Worm (Caenorhabditis elegans) whole organism, midembryonic: Measurements from ENCODE around the gene his-38.

Experiments used
- T22C8.4 ChIP-seq: fragments of 200-800 bp; sonication (Bioruptor generic); IDR thresholded peaks from 2 replicates; pipeline ENCODE4 v1.3.6; 2022; ENCODE audit warnings: missing genetic modification characterization, missing compliant biosample characterization
- cog-1 ChIP-seq: sonication (generic microtip); optimal IDR thresholded peaks from 2 replicates; lab custom pipeline; 2016; ENCODE audit warnings: missing genetic modification characterization, missing compliant biosample characterization
- flt-1 ChIP-seq: fragments of 200-800 bp; sonication (Bioruptor generic); IDR thresholded peaks from 2 replicates; pipeline ENCODE4 v1.3.6; 2022; ENCODE audit warnings: missing genetic modification characterization, missing compliant biosample characterization
- klf-2 ChIP-seq: fragments of 200-800 bp; sonication (Bioruptor generic); conservative IDR thresholded peaks from 2 replicates; pipeline ENCODE4 v1.3.6; 2022; ENCODE audit warnings: missing genetic modification reagents, missing genetic modification characterization, missing compliant biosample characterization
- med-1 ChIP-seq: sonication (generic microtip); optimal IDR thresholded peaks from 2 replicates; lab custom pipeline; 2017; ENCODE audit warnings: missing genetic modification characterization, mild to moderate bottlenecking, missing compliant biosample characterization, antibody characterized with exemption, missing genetic modification reagents; ENCODE audit not compliant: insufficient read depth
- ref-1 ChIP-seq: fragments of 200-800 bp; sonication (Bioruptor generic); conservative IDR thresholded peaks from 2 replicates; pipeline ENCODE4 v1.3.6; 2022; ENCODE audit warnings: missing genetic modification reagents, missing genetic modification characterization, missing compliant biosample characterization
- tab-1 ChIP-seq: fragments of 200-800 bp; sonication (Bioruptor generic); IDR thresholded peaks from 2 replicates; pipeline ENCODE4 v1.3.6; 2022; ENCODE audit warnings: missing genetic modification characterization, missing compliant biosample characterization
- ztf-23 ChIP-seq: fragments of 200-800 bp; sonication (Bioruptor generic); IDR thresholded peaks from 2 replicates; pipeline ENCODE4 v1.3.6; 2022; ENCODE audit warnings: missing genetic modification reagents, missing genetic modification characterization, missing compliant biosample characterization
- ztf-29 ChIP-seq: fragments of 200-800 bp; sonication (Bioruptor generic); IDR thresholded peaks from 2 replicates; pipeline ENCODE4 v1.3.6; 2022; ENCODE audit warnings: missing genetic modification reagents, missing genetic modification characterization, missing compliant biosample characterization

Gene his-38

DNA sequence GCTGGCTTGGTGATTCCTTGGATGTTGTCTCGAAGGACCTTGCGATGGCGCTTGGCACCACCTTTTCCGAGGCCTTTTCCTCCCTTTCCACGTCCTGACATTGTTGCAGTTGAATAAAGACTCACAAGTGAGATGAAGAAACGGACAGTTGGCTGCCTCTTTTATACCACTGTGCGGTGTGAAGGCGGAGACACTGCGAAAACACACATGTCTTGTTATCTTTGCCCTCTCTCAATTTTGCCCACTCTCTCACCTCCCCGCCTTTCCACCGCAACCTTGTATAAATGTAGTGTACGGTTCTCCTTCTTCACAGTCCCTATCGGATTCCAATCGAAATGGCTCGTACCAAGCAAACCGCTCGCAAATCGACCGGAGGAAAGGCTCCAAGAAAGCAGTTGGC is at the start of gene his-38, which contains the start of gene his-40:
Gene his-38 (minus strand): TSS at position 101 of the 400 bp plus-strand sequence.
Gene his-40 (plus strand): TSS at position 336 of the 400 bp plus-strand sequence.
- TF ChIP-seq ref-1 (GFP tag; lab: Robert Waterston, UW) (no peak), flt-1 (GFP tag; lab: Robert Waterston, UW) (peak; percentile 67; the same call in 1 of the 2 replicates)

DNA sequence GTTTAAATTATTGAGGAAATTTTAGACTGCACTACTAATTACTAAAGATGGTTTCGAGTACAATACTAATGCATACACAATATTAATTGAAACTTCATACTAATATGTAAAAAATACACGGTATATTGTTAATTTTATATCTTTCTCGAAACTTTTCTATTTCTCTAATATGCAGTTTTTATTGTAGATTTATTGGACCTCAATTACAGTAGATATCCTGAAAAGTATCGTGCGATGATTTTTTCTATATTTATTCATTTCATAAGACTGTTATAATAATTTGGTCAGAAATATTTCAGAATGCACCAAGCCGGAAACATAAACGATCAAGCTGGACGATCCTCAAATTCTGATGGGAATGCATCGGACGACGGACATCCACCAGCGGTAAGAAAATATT is 34.1 kb upstream of the his-38 start, which contains the start of gene C07D8.5:
Gene C07D8.5 (plus strand): TSS at position 301 of the 400 bp plus-strand sequence.
- TF ChIP-seq med-1 (GFP tag; lab: Kevin White, UChicago), result no peak
- no peak for TF ChIP-seq ztf-23 (GFP tag; lab: Robert Waterston, UW)
- no peak for TF ChIP-seq klf-2 (GFP tag; lab: Robert Waterston, UW)
- TF ChIP-seq flt-1 (GFP tag; lab: Robert Waterston, UW), result no peak

DNA sequence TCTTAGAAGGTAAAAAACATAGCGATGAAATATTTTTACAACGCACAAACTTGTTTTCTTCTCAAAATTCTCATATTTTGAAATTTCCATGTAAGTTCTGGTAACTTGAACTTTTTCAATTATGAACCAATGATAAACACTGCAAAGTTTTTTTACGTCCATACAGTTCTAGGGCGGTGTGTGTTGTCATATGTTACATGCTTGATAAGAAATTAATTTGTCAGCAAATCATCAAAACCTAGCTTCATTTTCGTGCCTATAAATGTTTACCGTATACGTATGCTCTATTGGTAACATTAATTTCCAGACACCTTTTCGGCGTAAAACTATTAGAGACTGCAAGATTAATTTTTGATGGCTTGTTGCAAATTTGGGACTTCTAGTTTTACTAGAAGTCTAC is 33.5 kb upstream of the his-38 start:
- TF ChIP-seq T22C8.4 (GFP tag; lab: Robert Waterston, UW) (no peak), cog-1 (tag; lab: Kevin White, UChicago) (no peak), klf-2 (GFP tag; lab: Robert Waterston, UW) (no peak), ztf-23 (GFP tag; lab: Robert Waterston, UW) (no peak), med-1 (GFP tag; lab: Kevin White, UChicago) (no peak), ztf-29 (no peak), tab-1 (GFP tag; lab: Robert Waterston, UW) (no peak), flt-1 (GFP tag; lab: Robert Waterston, UW) (no peak), ref-1 (GFP tag; lab: Robert Waterston, UW) (no peak)

DNA sequence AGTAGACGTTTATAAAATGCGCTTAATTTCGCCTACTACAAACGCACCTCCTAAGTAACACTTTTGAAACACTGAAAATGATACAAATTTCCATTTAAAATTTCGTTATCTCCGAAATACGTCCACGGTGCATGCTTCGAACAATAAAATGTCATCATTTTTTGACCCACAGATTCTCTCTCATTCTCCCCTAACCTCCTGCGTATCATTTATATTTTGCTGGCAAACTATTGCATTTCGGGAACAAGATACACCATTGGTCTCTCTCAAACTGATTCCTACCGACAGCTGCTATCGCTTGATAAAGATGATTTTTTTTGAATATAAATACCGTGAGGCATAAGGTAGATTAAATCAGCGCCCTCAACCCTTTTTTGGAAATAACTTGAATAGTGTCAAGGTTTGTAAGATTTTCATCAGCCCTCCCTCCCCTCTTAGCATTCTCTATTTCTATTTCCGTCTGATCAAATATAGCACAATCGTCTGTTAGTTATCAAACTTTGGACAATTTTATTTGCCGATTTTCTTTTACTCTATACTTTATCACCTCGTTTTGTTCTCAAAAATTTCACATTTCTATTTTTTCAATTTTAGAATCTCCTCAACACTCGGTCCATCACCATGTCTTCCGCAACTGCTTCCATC is 31.4 kb upstream of the his-38 start, which contains the start of gene C07D8.6:
Gene C07D8.6 (plus strand): TSS at position 595 of the 645 bp plus-strand sequence.
- TF ChIP-seq cog-1 (tag; lab: Kevin White, UChicago), result no peak
- TF ChIP-seq med-1 (GFP tag; lab: Kevin White, UChicago), result no peak
- no peak for TF ChIP-seq ztf-29
- TF ChIP-seq ref-1 (GFP tag; lab: Robert Waterston, UW), result no peak

DNA sequence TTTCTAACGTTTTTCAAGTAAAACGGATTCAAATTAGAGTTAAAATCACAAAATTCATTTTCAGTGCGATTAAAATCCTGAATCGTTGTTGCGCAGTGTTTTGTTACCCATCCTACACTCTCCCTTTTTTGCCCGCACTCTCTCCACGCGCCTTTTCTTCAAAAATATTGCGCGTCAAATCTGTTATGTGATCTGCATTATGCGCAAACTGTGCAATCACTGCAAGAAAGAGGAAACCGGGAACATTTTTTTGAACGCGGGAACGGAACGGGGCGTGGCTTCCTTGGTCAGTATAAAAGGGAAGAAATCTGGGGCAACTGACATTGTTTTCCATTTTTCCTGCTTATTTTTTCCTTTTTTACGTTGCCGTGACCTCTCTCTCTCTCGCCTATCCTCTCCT is 30.7 kb upstream of the his-38 start:
- TF ChIP-seq tab-1 (GFP tag; lab: Robert Waterston, UW), result no peak
- TF ChIP-seq cog-1 (tag; lab: Kevin White, UChicago), result no peak
- no peak for TF ChIP-seq med-1 (GFP tag; lab: Kevin White, UChicago)
- no peak for TF ChIP-seq klf-2 (GFP tag; lab: Robert Waterston, UW)
- no peak for TF ChIP-seq T22C8.4 (GFP tag; lab: Robert Waterston, UW)
- no peak for TF ChIP-seq ref-1 (GFP tag; lab: Robert Waterston, UW)
- TF ChIP-seq ztf-23 (GFP tag; lab: Robert Waterston, UW), result no peak
- TF ChIP-seq ztf-29, result no peak
- TF ChIP-seq flt-1 (GFP tag; lab: Robert Waterston, UW), result no peak

DNA sequence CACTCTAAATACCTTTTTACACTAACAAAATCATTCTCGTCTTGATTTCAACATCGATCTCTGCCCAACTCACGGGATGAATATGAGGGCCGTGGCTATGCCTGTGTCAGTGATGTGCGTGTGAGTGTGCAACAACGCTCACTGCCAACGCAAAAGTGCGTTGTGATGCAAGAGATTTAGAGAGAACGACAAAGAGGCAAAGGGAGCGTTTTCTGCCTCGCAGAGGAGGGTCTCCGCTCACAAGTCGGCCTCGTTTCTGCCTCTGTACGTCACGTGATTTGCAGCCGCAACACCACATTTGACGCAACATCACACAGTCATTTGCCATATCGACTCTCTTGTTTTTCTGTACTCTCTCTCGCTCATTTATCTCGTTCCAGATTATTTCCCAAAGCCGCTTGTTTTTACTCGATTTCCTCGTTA is 24.6 kb upstream of the his-38 start, which contains the start of gene epg-7:
Gene epg-7 (plus strand): TSS at position 413 of the 423 bp plus-strand sequence.
- TF ChIP-seq cog-1 (tag; lab: Kevin White, UChicago), result peak; percentile 73
- TF ChIP-seq med-1 (GFP tag; lab: Kevin White, UChicago), result no peak
- TF ChIP-seq ref-1 (GFP tag; lab: Robert Waterston, UW), result no peak
- TF ChIP-seq tab-1 (GFP tag; lab: Robert Waterston, UW), result no peak
- TF ChIP-seq ztf-23 (GFP tag; lab: Robert Waterston, UW), result peak; percentile 59
- TF ChIP-seq ztf-29, result no peak
- no peak for TF ChIP-seq flt-1 (GFP tag; lab: Robert Waterston, UW)
- no peak for TF ChIP-seq T22C8.4 (GFP tag; lab: Robert Waterston, UW)
- no peak for TF ChIP-seq klf-2 (GFP tag; lab: Robert Waterston, UW)

DNA sequence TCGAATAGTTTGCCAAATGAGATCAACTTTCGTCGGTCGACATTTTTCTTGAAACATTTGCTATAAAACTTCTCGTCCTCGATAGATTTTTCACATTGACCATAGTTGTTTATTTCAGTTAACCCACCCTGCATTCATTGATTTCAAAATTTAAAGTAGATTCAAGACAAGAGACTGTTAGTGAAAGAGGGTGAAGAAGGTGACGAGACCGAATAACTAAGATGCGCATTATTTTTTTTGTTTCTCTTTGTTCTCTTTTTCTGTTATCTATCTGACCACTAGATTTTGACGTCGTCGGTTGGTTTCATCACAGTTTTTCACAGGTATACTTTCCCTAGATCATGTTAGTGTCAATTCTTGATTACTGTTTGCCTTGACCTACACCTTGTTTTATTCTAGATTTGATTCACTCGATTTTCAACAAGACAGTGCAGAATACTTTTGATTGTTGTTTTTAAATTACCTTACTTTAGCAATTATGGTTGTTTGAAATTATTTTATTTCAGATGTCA is 21.1 kb upstream of the his-38 start, which contains the start of gene ttr-30:
Gene ttr-30 (plus strand): TSS at position 265 of the 512 bp plus-strand sequence.
- TF ChIP-seq klf-2 (GFP tag; lab: Robert Waterston, UW) (no peak), T22C8.4 (GFP tag; lab: Robert Waterston, UW) (no peak), ztf-23 (GFP tag; lab: Robert Waterston, UW) (no peak), ztf-29 (no peak), flt-1 (GFP tag; lab: Robert Waterston, UW) (no peak), cog-1 (tag; lab: Kevin White, UChicago) (no peak), ref-1 (GFP tag; lab: Robert Waterston, UW) (no peak), med-1 (GFP tag; lab: Kevin White, UChicago) (no peak), tab-1 (GFP tag; lab: Robert Waterston, UW) (no peak)

DNA sequence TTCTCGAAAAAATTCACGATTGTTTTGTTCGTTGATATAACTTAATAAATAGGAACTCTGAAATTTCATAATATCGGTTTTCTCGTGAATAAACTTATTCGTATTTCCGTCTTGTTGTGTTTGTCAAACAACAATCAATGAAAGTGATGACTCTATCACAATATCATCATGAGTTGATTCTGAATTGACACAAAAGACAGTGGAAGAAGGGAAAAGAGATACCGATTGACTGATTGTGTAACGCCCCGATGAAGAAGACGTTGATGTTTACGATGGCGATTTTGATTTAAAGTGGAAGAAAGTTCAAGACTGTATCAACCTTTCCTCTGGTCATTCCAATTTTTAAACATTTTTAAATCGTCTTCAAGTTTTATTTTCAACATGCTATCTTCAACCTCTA is 19.9 kb upstream of the his-38 start, which contains the start of gene ttr-59:
Gene ttr-59 (plus strand): TSS at position 218 of the 400 bp plus-strand sequence.
- TF ChIP-seq ztf-23 (GFP tag; lab: Robert Waterston, UW), result no peak
- no peak for TF ChIP-seq ztf-29
- TF ChIP-seq med-1 (GFP tag; lab: Kevin White, UChicago), result no peak
- TF ChIP-seq ref-1 (GFP tag; lab: Robert Waterston, UW), result no peak
- no peak for TF ChIP-seq cog-1 (tag; lab: Kevin White, UChicago)
- TF ChIP-seq tab-1 (GFP tag; lab: Robert Waterston, UW), result no peak
- no peak for TF ChIP-seq klf-2 (GFP tag; lab: Robert Waterston, UW)

DNA sequence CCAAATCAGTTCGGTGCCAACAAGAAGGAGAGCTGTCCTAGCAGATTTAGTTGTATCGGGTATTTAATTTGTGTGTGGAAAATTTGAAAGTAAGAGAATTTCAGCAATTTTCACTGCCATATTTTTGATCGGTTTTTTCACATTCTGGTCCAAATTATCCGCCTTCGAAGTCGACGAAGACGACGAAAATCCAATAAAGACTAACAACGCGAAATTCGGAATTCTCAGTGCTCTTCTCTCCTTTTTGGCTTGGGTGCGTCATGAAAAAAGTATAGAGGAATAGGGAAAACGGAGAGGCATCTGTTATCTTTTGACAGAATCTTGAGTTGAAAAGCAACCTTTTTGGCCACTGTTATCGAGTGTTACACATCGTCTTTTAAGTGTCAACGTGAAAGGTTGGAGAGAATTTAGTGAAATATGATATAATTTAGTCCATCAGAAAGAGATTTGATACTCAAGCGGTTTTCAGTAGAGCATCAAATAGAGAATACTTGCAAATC is 18.4 kb upstream of the his-38 start:
- TF ChIP-seq tab-1 (GFP tag; lab: Robert Waterston, UW) (no peak), cog-1 (tag; lab: Kevin White, UChicago) (no peak), klf-2 (GFP tag; lab: Robert Waterston, UW) (no peak), ztf-23 (GFP tag; lab: Robert Waterston, UW) (no peak), med-1 (GFP tag; lab: Kevin White, UChicago) (no peak), ref-1 (GFP tag; lab: Robert Waterston, UW) (no peak), T22C8.4 (GFP tag; lab: Robert Waterston, UW) (no peak), ztf-29 (no peak), flt-1 (GFP tag; lab: Robert Waterston, UW) (no peak)
